Worm (Caenorhabditis elegans): ENCODE measurements around the gene D1005.10.

The D1005.10 gene

ce11 chrX:1517519-1517918, 31.5 kb upstream of the D1005.10 start:
- 0 out of 2 replicates have a peak, but pooled peaks have one; percentile 45 for TF ChIP-seq flt-1 (GFP tag; IDR thresholded peaks at IDR 0.05)
- no peak for TF ChIP-seq T22C8.4 (GFP tag; IDR thresholded peaks at IDR 0.05)

DNA sequence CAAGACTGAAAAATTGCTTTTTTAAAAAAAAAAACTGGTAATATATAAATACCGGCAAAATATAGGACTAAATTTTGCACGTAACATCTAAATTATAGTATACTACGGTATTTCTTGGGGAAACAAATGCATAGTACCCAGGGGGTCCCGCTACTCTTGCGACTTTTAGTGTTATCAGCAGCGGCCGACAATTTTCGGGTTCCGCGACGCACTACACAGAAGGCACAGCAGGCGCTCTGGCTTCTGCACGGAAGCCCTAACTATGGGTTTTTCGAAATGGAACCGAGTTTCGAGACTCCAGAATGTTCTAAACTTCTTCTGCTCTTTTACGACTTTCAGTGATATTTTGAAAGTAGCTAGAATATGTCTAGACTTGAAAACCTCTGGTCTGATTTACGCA, 30.6 kb upstream of the D1005.10 start:
- TF ChIP-seq klf-2 (GFP tag; conservative IDR thresholded peaks at IDR 0.05), result no peak
- no peak for TF ChIP-seq T22C8.4 (GFP tag; IDR thresholded peaks at IDR 0.05)
- no peak for TF ChIP-seq med-1 (GFP tag; optimal IDR thresholded peaks at IDR 0.05; ENCODE audit: insufficient read depth)
- no peak for TF ChIP-seq cog-1 (tag; optimal IDR thresholded peaks at IDR 0.05)
- no peak for TF ChIP-seq tab-1 (GFP tag; IDR thresholded peaks at IDR 0.05)
- no peak for TF ChIP-seq flt-1 (GFP tag; IDR thresholded peaks at IDR 0.05)
- TF ChIP-seq ztf-23 (GFP tag; IDR thresholded peaks at IDR 0.05), result no peak
- TF ChIP-seq ztf-29 (GFP tag; IDR thresholded peaks at IDR 0.05), result no peak
- TF ChIP-seq ref-1 (GFP tag; conservative IDR thresholded peaks at IDR 0.05), result no peak

DNA sequence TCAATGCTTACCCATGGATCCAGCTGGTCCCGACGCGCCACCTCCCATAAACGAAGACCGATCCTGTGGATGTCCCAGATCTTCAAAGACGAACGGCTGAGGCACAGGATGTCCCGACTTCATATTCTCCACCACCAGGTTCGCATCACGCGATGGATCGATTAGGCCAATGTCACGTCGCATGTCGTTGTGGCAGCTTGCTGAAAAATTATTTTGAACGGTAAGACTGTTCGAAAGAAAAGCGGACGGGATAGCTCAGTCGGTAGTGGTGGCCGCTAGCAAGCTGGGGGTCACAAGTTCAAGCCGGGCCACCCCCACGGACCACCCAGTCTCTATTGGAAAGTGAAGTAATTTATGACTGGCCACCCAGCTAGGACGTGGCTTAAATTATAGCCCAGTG, 27.2 kb upstream of the D1005.10 start:
- TF ChIP-seq klf-2 (GFP tag; conservative IDR thresholded peaks at IDR 0.05), result no peak
- TF ChIP-seq ref-1 (GFP tag; conservative IDR thresholded peaks at IDR 0.05), result no peak
- no peak for TF ChIP-seq ztf-29 (GFP tag; IDR thresholded peaks at IDR 0.05)
- no peak for TF ChIP-seq med-1 (GFP tag; optimal IDR thresholded peaks at IDR 0.05; ENCODE audit: insufficient read depth)

- TF ChIP-seq ztf-29 (GFP tag; IDR thresholded peaks at IDR 0.05), result no peak
- TF ChIP-seq ztf-23 (GFP tag; IDR thresholded peaks at IDR 0.05), result no peak
- no peak for TF ChIP-seq ref-1 (GFP tag; conservative IDR thresholded peaks at IDR 0.05)
- no peak for TF ChIP-seq klf-2 (GFP tag; conservative IDR thresholded peaks at IDR 0.05)
- no peak for TF ChIP-seq flt-1 (GFP tag; IDR thresholded peaks at IDR 0.05)
- no peak for TF ChIP-seq cog-1 (tag; optimal IDR thresholded peaks at IDR 0.05)
- TF ChIP-seq tab-1 (GFP tag; IDR thresholded peaks at IDR 0.05), result no peak
- no peak for TF ChIP-seq T22C8.4 (GFP tag; IDR thresholded peaks at IDR 0.05)
- TF ChIP-seq med-1 (GFP tag; optimal IDR thresholded peaks at IDR 0.05; ENCODE audit: insufficient read depth), result no peak
Observed at ce11 chrX:1512307-1512706, 26.3 kb upstream of the D1005.10 start.

- TF ChIP-seq ref-1 (GFP tag; conservative IDR thresholded peaks at IDR 0.05) (no peak), flt-1 (GFP tag; IDR thresholded peaks at IDR 0.05) (no peak), ztf-23 (GFP tag; IDR thresholded peaks at IDR 0.05) (no peak), T22C8.4 (GFP tag; IDR thresholded peaks at IDR 0.05) (no peak), ztf-29 (GFP tag; IDR thresholded peaks at IDR 0.05) (no peak), tab-1 (GFP tag; IDR thresholded peaks at IDR 0.05) (no peak), med-1 (GFP tag; optimal IDR thresholded peaks at IDR 0.05; ENCODE audit: insufficient read depth) (no peak), klf-2 (GFP tag; conservative IDR thresholded peaks at IDR 0.05) (no peak), cog-1 (tag; optimal IDR thresholded peaks at IDR 0.05) (no peak)
Observed at ce11 chrX:1504529-1505080, 18.6 kb upstream of the D1005.10 start.

DNA sequence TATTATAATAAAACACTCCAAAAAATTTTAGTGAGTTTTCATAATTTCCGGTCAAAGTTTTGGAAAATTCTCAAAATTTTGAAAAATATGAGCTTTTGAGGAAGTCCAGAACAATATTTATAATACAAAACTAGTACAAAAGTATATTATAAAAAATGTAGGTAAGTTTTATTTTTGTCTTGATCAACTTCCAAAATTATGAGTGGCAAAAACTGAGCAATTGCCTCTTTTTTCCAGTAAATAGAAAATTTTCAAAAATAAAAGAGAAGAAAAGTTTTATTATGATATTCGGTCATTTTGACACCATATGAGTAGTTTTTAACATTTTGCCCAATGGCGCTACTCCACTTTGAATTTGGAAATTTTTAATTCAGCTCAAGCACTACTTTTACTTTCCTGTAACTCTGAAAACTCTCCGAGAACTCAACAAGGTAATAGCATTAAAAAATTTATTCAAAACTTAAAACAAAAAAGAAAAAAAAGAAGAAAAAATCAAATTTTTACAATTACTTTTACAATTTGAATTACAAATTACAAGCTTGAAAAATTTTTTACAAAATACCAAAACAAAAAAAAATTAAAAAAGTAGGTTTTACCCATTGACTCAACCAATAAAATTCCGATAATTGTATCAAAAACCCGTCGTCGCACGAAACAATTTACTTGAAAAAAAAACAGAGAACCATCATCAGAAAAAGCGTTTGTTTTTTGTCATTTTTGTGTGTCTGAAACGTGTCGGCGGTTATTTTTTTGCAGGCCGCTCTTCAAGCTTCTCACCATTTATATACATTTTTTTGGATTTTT, 17.9 kb upstream of the D1005.10 start:
- TF ChIP-seq flt-1 (GFP tag; IDR thresholded peaks at IDR 0.05) (no peak), T22C8.4 (GFP tag; IDR thresholded peaks at IDR 0.05) (no peak), ztf-29 (GFP tag; IDR thresholded peaks at IDR 0.05) (no peak), ztf-23 (GFP tag; IDR thresholded peaks at IDR 0.05) (no peak), ref-1 (GFP tag; conservative IDR thresholded peaks at IDR 0.05) (no peak), cog-1 (tag; optimal IDR thresholded peaks at IDR 0.05) (no peak), med-1 (GFP tag; optimal IDR thresholded peaks at IDR 0.05; ENCODE audit: insufficient read depth) (no peak), tab-1 (GFP tag; IDR thresholded peaks at IDR 0.05) (no peak), klf-2 (GFP tag; conservative IDR thresholded peaks at IDR 0.05) (no peak)

DNA sequence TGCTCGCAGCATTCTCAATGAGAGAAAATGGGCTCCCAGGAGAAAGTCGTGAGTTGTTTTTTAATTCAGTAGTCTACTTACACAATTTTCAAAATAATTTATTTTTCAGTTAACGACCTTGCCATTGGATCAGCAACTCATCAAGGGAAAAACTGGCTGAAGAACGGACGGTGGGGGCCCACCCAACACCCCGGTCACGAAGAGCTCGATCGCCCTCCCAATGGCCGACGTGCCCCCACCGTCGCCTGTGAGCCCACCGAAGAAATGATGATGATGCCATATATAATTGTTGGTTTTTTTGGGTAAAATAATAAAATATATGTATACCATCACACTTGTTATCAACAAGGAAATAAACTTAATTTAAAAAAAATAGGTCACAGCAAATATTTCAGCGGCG, 16.9 kb upstream of the D1005.10 start:
- TF ChIP-seq med-1 (GFP tag; optimal IDR thresholded peaks at IDR 0.05; ENCODE audit: insufficient read depth), result no peak
- no peak for TF ChIP-seq flt-1 (GFP tag; IDR thresholded peaks at IDR 0.05)
- TF ChIP-seq ztf-29 (GFP tag; IDR thresholded peaks at IDR 0.05), result no peak
- no peak for TF ChIP-seq cog-1 (tag; optimal IDR thresholded peaks at IDR 0.05)
- no peak for TF ChIP-seq klf-2 (GFP tag; conservative IDR thresholded peaks at IDR 0.05)
- TF ChIP-seq ztf-23 (GFP tag; IDR thresholded peaks at IDR 0.05), result no peak
- TF ChIP-seq tab-1 (GFP tag; IDR thresholded peaks at IDR 0.05), result no peak
- no peak for TF ChIP-seq ref-1 (GFP tag; conservative IDR thresholded peaks at IDR 0.05)
- no peak for TF ChIP-seq T22C8.4 (GFP tag; IDR thresholded peaks at IDR 0.05)

DNA sequence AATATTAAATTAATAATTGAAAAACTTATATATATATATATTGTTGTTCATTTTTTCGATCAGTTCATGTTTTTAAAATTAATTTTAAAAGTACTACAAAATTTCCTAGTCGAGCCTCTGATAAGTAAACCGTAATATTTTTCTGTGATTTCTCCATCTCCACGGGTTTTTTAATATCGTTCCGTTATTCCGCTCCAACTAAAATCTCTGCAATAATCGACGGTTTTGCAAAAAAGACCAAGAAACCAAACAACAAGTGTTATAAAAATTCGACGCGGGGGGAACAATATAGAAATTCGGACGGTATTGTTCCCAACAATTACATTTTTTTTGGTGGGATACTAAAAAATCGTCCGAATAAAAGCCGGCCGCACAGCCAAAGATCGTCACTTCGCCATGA, 16.5 kb upstream of the D1005.10 start, which contains the start of gene F09E10.1:
F09E10.1 (plus strand) TSS at position 301 of the 400 bp plus-strand sequence.
- TF ChIP-seq klf-2 (GFP tag; conservative IDR thresholded peaks at IDR 0.05), result no peak

- no peak for TF ChIP-seq flt-1 (GFP tag; IDR thresholded peaks at IDR 0.05)
- TF ChIP-seq T22C8.4 (GFP tag; IDR thresholded peaks at IDR 0.05), result no peak
- no peak for TF ChIP-seq ztf-29 (GFP tag; IDR thresholded peaks at IDR 0.05)
- TF ChIP-seq ztf-23 (GFP tag; IDR thresholded peaks at IDR 0.05), result no peak
- no peak for TF ChIP-seq cog-1 (tag; optimal IDR thresholded peaks at IDR 0.05)
- no peak for TF ChIP-seq ref-1 (GFP tag; conservative IDR thresholded peaks at IDR 0.05)
- TF ChIP-seq med-1 (GFP tag; optimal IDR thresholded peaks at IDR 0.05; ENCODE audit: insufficient read depth), result no peak
- no peak for TF ChIP-seq klf-2 (GFP tag; conservative IDR thresholded peaks at IDR 0.05)
- no peak for TF ChIP-seq tab-1 (GFP tag; IDR thresholded peaks at IDR 0.05)
Observed at ce11 chrX:1501752-1502151, 15.8 kb upstream of the D1005.10 start, which contains the start of gene F09E10.7. F09E10.7 (minus strand) TSS chrX:1501852.

- TF ChIP-seq flt-1 (GFP tag; IDR thresholded peaks at IDR 0.05), result no peak
- no peak for TF ChIP-seq cog-1 (tag; optimal IDR thresholded peaks at IDR 0.05)
- TF ChIP-seq med-1 (GFP tag; optimal IDR thresholded peaks at IDR 0.05; ENCODE audit: insufficient read depth), result no peak
Observed at ce11 chrX:1499499-1499898, 13.5 kb upstream of the D1005.10 start.

Measured in whole organism, midembryonic.